Fruit fly (Drosophila melanogaster) whole organism, embryonic: ENCODE results near the gene CG14406.

Experiments
- Antp ChIP-seq: fragments of 200-800 bp; sonication (Bioruptor generic); optimal IDR thresholded peaks from 3 replicates; lab custom pipeline; 2016; ENCODE audit warnings: missing biosample characterization, missing genetic modification characterization
- B-H2 ChIP-seq: fragments of 200-800 bp; sonication (Bioruptor generic); optimal IDR thresholded peaks from 2 replicates; lab custom pipeline; 2018; ENCODE audit warnings: missing biosample characterization, mild to moderate bottlenecking, missing genetic modification characterization
- CG10321 ChIP-seq: fragments of 200-800 bp; sonication (Bioruptor generic); IDR thresholded peaks from 2 replicates; pipeline ENCODE4 v1.3.6; 2022; ENCODE audit warnings: missing biosample characterization, missing genetic modification characterization
- CG11085 ChIP-seq: fragments of 200-800 bp; sonication (Bioruptor generic); IDR thresholded peaks from 2 replicates; pipeline ENCODE4 v1.3.6; 2022; ENCODE audit warnings: missing biosample characterization, missing genetic modification characterization
- CG11456 ChIP-seq: fragments of 200-800 bp; sonication (Bioruptor generic); IDR thresholded peaks from 3 replicates; pipeline ENCODE4 v1.3.6; 2022; ENCODE audit warnings: missing biosample characterization, missing genetic modification characterization
- CG11504 ChIP-seq: fragments of 200-800 bp; sonication (Bioruptor generic); optimal IDR thresholded peaks from 3 replicates; lab custom pipeline; 2019; ENCODE audit warnings: missing biosample characterization, mild to moderate bottlenecking, missing genetic modification characterization, moderate library complexity
- CG11560 ChIP-seq: fragments of 200-800 bp; sonication (Bioruptor generic); IDR thresholded peaks from 3 replicates; pipeline ENCODE4 v1.3.6; 2022; ENCODE audit warnings: missing biosample characterization, missing genetic modification characterization
- CG13624 ChIP-seq: fragments of 200-800 bp; sonication (Bioruptor generic); optimal IDR thresholded peaks from 2 replicates; lab custom pipeline; 2016; ENCODE audit warnings: missing biosample characterization, missing genetic modification characterization
- CG16813 ChIP-seq: fragments of 200-800 bp; sonication (Bioruptor generic); IDR thresholded peaks from 3 replicates; pipeline ENCODE4 v1.3.6; 2022; ENCODE audit warnings: missing biosample characterization, missing genetic modification characterization; ENCODE audit not compliant: partially characterized antibody
- CG18262 ChIP-seq: fragments of 200-800 bp; optimal IDR thresholded peaks from 3 replicates; lab custom pipeline; 2019; ENCODE audit warnings: missing biosample characterization, mild to moderate bottlenecking, missing genetic modification characterization, moderate library complexity
- CG2202 ChIP-seq: fragments of 200-800 bp; sonication (Bioruptor generic); optimal IDR thresholded peaks from 2 replicates; lab custom pipeline; 2018; ENCODE audit warnings: missing biosample characterization, mild to moderate bottlenecking, missing genetic modification characterization
- CG5180 ChIP-seq: fragments of 200-800 bp; sonication (Bioruptor generic); optimal IDR thresholded peaks from 3 replicates; lab custom pipeline; 2017; ENCODE audit warnings: missing biosample characterization, missing genetic modification characterization, mild to moderate bottlenecking, moderate library complexity, missing genetic modification reagents
- CG5953 ChIP-seq: fragments of 200-800 bp; sonication (Bioruptor generic); IDR thresholded peaks from 2 replicates; pipeline ENCODE4 v1.3.6; 2022; ENCODE audit warnings: missing biosample characterization, missing genetic modification characterization
- CG6654 ChIP-seq: fragments of 200-800 bp; sonication (Bioruptor generic); optimal IDR thresholded peaks from 2 replicates; lab custom pipeline; 2017; ENCODE audit warnings: missing biosample characterization, mild to moderate bottlenecking, missing genetic modification characterization
- CG7556 ChIP-seq: fragments of 200-800 bp; sonication (Bioruptor generic); optimal IDR thresholded peaks from 2 replicates; lab custom pipeline; 2017; ENCODE audit warnings: missing biosample characterization, mild to moderate bottlenecking, missing genetic modification characterization
- CG9215 ChIP-seq: fragments of 200-800 bp; sonication (Bioruptor generic); IDR thresholded peaks from 2 replicates; pipeline ENCODE4 v1.3.6; 2022; ENCODE audit warnings: missing biosample characterization, missing genetic modification characterization
- CG9727 ChIP-seq: fragments of 200-800 bp; sonication (Bioruptor generic); optimal IDR thresholded peaks from 3 replicates; lab custom pipeline; 2017; ENCODE audit warnings: missing biosample characterization, mild to moderate bottlenecking, missing genetic modification characterization
- CG9797 ChIP-seq: fragments of 200-800 bp; sonication (Bioruptor generic); optimal IDR thresholded peaks from 3 replicates; lab custom pipeline; 2018; ENCODE audit warnings: missing biosample characterization, mild to moderate bottlenecking, missing genetic modification characterization
- Dll ChIP-seq: fragments of 200-800 bp; sonication (Bioruptor generic); IDR thresholded peaks from 4 replicates; pipeline ENCODE4 v1.3.6; 2022; ENCODE audit warnings: missing biosample characterization, missing genetic modification characterization; ENCODE audit not compliant: partially characterized antibody
- E2f2 ChIP-seq: fragments of 200-800 bp; sonication (Bioruptor generic); IDR thresholded peaks from 2 replicates; pipeline ENCODE4 v1.3.6; 2022; ENCODE audit warnings: missing biosample characterization, missing genetic modification characterization
- ERR ChIP-seq: fragments of 200-800 bp; sonication (Bioruptor generic); optimal IDR thresholded peaks from 2 replicates; lab custom pipeline; 2016; ENCODE audit warnings: missing biosample characterization, missing genetic modification characterization
- Ets65A ChIP-seq: fragments of 200-800 bp; sonication (Bioruptor generic); peaks from one replicate; lab custom pipeline; 2016; ENCODE audit warnings: missing biosample characterization, missing genetic modification characterization
- HLHmδ ChIP-seq: fragments of 200-800 bp; sonication (Bioruptor generic); optimal IDR thresholded peaks from 2 replicates; lab custom pipeline; 2018; ENCODE audit warnings: missing biosample characterization, mild to moderate bottlenecking, missing genetic modification characterization, moderate library complexity
- Hr78 ChIP-seq, 2 experiments: fragments of 200-800 bp in 1 of 2; fragments of >200 bp in 1 of 2; sonication (Bioruptor generic) in 1 of 2; optimal IDR thresholded peaks; 2 replicates each; lab custom pipeline; 2017 to 2019; ENCODE audit warnings: missing biosample characterization in 2 of 2, missing genetic modification characterization in 2 of 2, mild to moderate bottlenecking in 1 of 2, moderate library complexity in 1 of 2
- Lpt ChIP-seq: fragments of >200 bp; optimal IDR thresholded peaks from 2 replicates; lab custom pipeline; 2018; ENCODE audit warnings: missing biosample characterization, missing genetic modification characterization
- Med ChIP-seq: fragments of 200-800 bp; sonication (Bioruptor generic); peaks from one replicate; lab custom pipeline; 2016; ENCODE audit warnings: missing biosample characterization, missing genetic modification characterization, mild to moderate bottlenecking, inconsistent platforms, moderate library complexity
- Nf-YA ChIP-seq: fragments of 200-800 bp; sonication (Bioruptor generic); IDR thresholded peaks from 2 replicates; pipeline ENCODE4 v1.3.6; 2022; ENCODE audit warnings: missing biosample characterization, missing genetic modification characterization
- Nf-YB ChIP-seq: fragments of 200-800 bp; sonication (Bioruptor generic); optimal IDR thresholded peaks from 3 replicates; lab custom pipeline; 2019; ENCODE audit warnings: missing biosample characterization, mild to moderate bottlenecking, missing genetic modification characterization, moderate library complexity
- Nf-YC ChIP-seq: fragments of 200-800 bp; optimal IDR thresholded peaks from 3 replicates; lab custom pipeline; 2019; ENCODE audit warnings: missing biosample characterization, mild to moderate bottlenecking, missing genetic modification characterization, moderate library complexity
- Pdp1 ChIP-seq, 2 experiments: fragments of 200-800 bp; sonication (Bioruptor generic); optimal IDR thresholded peaks; 3 replicates each; lab custom pipeline; 2016; ENCODE audit warnings: missing biosample characterization in 2 of 2, missing genetic modification characterization in 2 of 2, mild to moderate bottlenecking in 1 of 2, moderate library complexity in 1 of 2
- Ptx1 ChIP-seq: fragments of 200-800 bp; sonication (Bioruptor generic); IDR thresholded peaks from 2 replicates; pipeline ENCODE4 v1.3.6; 2022; ENCODE audit warnings: missing biosample characterization, missing genetic modification characterization
- Sox102F ChIP-seq: fragments of 200-800 bp; sonication (Bioruptor generic); optimal IDR thresholded peaks from 2 replicates; lab custom pipeline; 2018; ENCODE audit warnings: missing biosample characterization, mild to moderate bottlenecking, missing genetic modification characterization, moderate library complexity
- cad ChIP-seq: fragments of >200 bp; optimal IDR thresholded peaks from 2 replicates; lab custom pipeline; 2017; ENCODE audit warnings: missing biosample characterization, missing genetic modification characterization
- cg ChIP-seq: fragments of 200-800 bp; sonication (Bioruptor generic); optimal IDR thresholded peaks from 3 replicates; lab custom pipeline; 2019; ENCODE audit warnings: missing biosample characterization, mild to moderate bottlenecking, missing genetic modification characterization, moderate library complexity
- chinmo ChIP-seq: fragments of 200-800 bp; sonication (Bioruptor generic); IDR thresholded peaks from 4 replicates; pipeline ENCODE4 v1.3.6; 2022; ENCODE audit warnings: missing biosample characterization, missing genetic modification characterization; ENCODE audit not compliant: partially characterized antibody
- dati ChIP-seq: fragments of 200-800 bp; sonication (Bioruptor generic); IDR thresholded peaks from 2 replicates; pipeline ENCODE4 v1.3.6; 2022; ENCODE audit warnings: missing biosample characterization, missing genetic modification characterization
- dmrt99B ChIP-seq: fragments of 200-800 bp; sonication (Bioruptor generic); optimal IDR thresholded peaks from 2 replicates; lab custom pipeline; 2018; ENCODE audit warnings: missing biosample characterization, mild to moderate bottlenecking, missing genetic modification characterization, moderate library complexity
- h ChIP-seq: fragments of >200 bp; optimal IDR thresholded peaks from 2 replicates; lab custom pipeline; 2017
- her ChIP-seq: fragments of 200-800 bp; sonication (Bioruptor generic); optimal IDR thresholded peaks from 2 replicates; lab custom pipeline; 2016; ENCODE audit warnings: missing biosample characterization, missing genetic modification characterization
- kah ChIP-seq: fragments of 200-800 bp; sonication (Bioruptor generic); optimal IDR thresholded peaks from 2 replicates; lab custom pipeline; 2018; ENCODE audit warnings: missing biosample characterization, mild to moderate bottlenecking, missing genetic modification characterization
- lov ChIP-seq, 2 experiments: fragments of 200-800 bp in 1 of 2; fragments of >200 bp in 1 of 2; sonication (Bioruptor generic) in 1 of 2; IDR thresholded peaks in 1 of 2; optimal IDR thresholded peaks in 1 of 2; 2 replicates in 1 of 2; 3 replicates in 1 of 2; pipeline versions ENCODE4 v1.3.6 to Lab custom; 2017 to 2022; ENCODE audit warnings: missing biosample characterization in 1 of 2, missing genetic modification characterization in 1 of 2
- ro ChIP-seq: fragments of 200-800 bp; sonication (Bioruptor generic); IDR thresholded peaks from 2 replicates; pipeline ENCODE4 v1.3.6; 2022; ENCODE audit warnings: missing biosample characterization, missing genetic modification characterization
- sd ChIP-seq: fragments of 200-800 bp; sonication (Bioruptor generic); optimal IDR thresholded peaks from 3 replicates; lab custom pipeline; 2018; ENCODE audit warnings: missing biosample characterization, mild to moderate bottlenecking, missing genetic modification characterization, moderate library complexity
- sr ChIP-seq: fragments of 200-800 bp; sonication (Bioruptor generic); IDR thresholded peaks from 3 replicates; pipeline ENCODE4 v1.3.6; 2022; ENCODE audit warnings: missing biosample characterization, missing genetic modification characterization
- tap ChIP-seq: fragments of 200-800 bp; optimal IDR thresholded peaks from 3 replicates; lab custom pipeline; 2019; ENCODE audit warnings: missing biosample characterization, mild to moderate bottlenecking, missing genetic modification characterization, moderate library complexity
- tgo ChIP-seq: fragments of 200-800 bp; sonication (Bioruptor generic); IDR thresholded peaks from 3 replicates; pipeline ENCODE4 v1.3.6; 2022; ENCODE audit warnings: missing biosample characterization, missing genetic modification characterization
- tll ChIP-seq, 2 experiments: fragments of 200-800 bp in 1 of 2; fragments of >200 bp in 1 of 2; sonication (Bioruptor generic) in 1 of 2; optimal IDR thresholded peaks; 2 replicates each; lab custom pipeline; 2017 to 2019; ENCODE audit warnings: missing biosample characterization in 2 of 2, missing genetic modification characterization in 2 of 2, mild to moderate bottlenecking in 1 of 2, moderate library complexity in 1 of 2
- zfh1 ChIP-seq: fragments of 200-800 bp; sonication (Bioruptor generic); IDR thresholded peaks from 3 replicates; pipeline ENCODE4 v1.3.6; 2022; ENCODE audit warnings: missing biosample characterization, missing genetic modification characterization

The CG14406 gene

DNA sequence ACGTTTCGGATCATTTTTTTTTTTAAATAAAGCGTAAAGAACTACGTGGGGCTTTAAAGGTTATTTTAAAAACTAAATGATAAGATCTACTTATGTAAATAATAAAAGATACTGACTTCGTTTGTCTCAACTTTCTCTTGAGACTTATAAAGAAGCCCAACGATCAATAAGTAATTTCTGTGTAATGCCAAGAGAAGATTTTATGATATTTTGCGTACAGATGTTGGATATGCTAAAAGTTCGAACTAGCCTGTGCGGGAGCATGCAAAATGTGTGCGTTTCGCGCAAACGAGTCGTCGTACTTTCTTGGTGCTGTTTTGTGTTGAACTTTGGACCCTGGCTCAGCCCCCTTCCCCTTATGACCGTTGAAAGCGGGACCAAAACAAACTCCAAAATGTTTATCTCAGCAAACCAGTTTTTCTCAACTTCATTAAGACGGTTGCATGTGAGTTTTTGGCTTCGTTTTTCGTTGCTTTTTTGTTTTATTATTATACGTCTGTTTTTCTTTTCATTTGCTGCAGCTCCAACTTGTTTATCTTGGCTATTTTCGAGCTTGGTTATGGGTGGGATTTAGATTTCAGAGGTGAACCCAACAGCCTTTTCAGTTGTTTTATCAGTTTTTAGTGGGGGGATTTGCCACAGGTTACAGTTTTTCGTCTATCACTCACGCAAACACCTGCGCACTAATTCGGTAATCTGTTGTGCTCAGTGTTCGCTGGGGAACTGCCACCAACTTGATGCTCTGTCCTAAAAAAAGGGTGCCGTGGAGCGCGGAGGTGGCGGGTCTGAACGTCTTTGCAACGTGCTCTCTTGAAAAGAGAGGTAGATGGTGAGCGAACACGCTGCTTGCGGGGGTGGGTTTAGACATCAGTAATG, 42.4 kb upstream of the CG14406 start, which contains the start of gene pdgy (continued):
- no peak for TF ChIP-seq h
- no peak for TF ChIP-seq tap (tag; lab: Kevin White, UChicago)
- TF ChIP-seq sr (GFP tag; lab: Robert Waterston, UW), result peak; percentile 43; the same call in 1 of the 3 replicates
- TF ChIP-seq CG7556, result peak; percentile 7
- no peak for TF ChIP-seq CG2202 (tag; lab: Kevin White, UChicago)
- TF ChIP-seq dati (GFP tag; lab: Robert Waterston, UW), result no peak
- no peak for TF ChIP-seq cad
- no peak for TF ChIP-seq Sox102F (GFP tag; lab: Kevin White, UChicago)
- no peak for TF ChIP-seq Dll (GFP tag; lab: Robert Waterston, UW)
- TF ChIP-seq CG11456 (GFP tag; lab: Robert Waterston, UW), result no peak
- no peak for TF ChIP-seq CG11085 (GFP tag; lab: Robert Waterston, UW)
- TF ChIP-seq CG13624, result no peak
- no peak for TF ChIP-seq ERR (GFP tag; lab: Kevin White, UChicago)
- TF ChIP-seq CG9797 (GFP tag; lab: Kevin White, UChicago), result no peak
- no peak for TF ChIP-seq Nf-YB (GFP tag; lab: Kevin White, UChicago)
- TF ChIP-seq Pdp1 (GFP tag; optimal IDR thresholded peaks at IDR 0.05; lab: Kevin White, UChicago), result peak in 1 of 2 experiments; percentile 19
- TF ChIP-seq Ets65A (GFP tag; lab: Kevin White, UChicago), result no peak
- TF ChIP-seq CG18262 (tag; lab: Kevin White, UChicago), result peak; percentile 14
- TF ChIP-seq CG5953 (GFP tag; lab: Robert Waterston, UW), result no peak
- TF ChIP-seq sd (tag; lab: Kevin White, UChicago), result no peak
- no peak for TF ChIP-seq lov (optimal IDR thresholded peaks at IDR 0.05; lab: Kevin White, UChicago)
- TF ChIP-seq lov (GFP tag; IDR thresholded peaks at IDR 0.05; lab: Robert Waterston, UW), result no peak
- TF ChIP-seq HLHmδ (GFP tag; lab: Kevin White, UChicago), result peak; percentile 11
- no peak for TF ChIP-seq Lpt (GFP tag; lab: Kevin White, UChicago)
- no peak for TF ChIP-seq CG11560 (tag; lab: Robert Waterston, UW)
- TF ChIP-seq cg (GFP tag; lab: Kevin White, UChicago), result no peak
- no peak for TF ChIP-seq E2f2 (GFP tag; lab: Robert Waterston, UW)
- TF ChIP-seq kah (GFP tag; lab: Kevin White, UChicago), result peak; percentile 25
- no peak for TF ChIP-seq CG10321 (GFP tag; lab: Robert Waterston, UW)
- peak; percentile 88 for TF ChIP-seq Med (GFP tag; lab: Kevin White, UChicago)
- no peak for TF ChIP-seq CG6654 (GFP tag; lab: Kevin White, UChicago)
- no peak for TF ChIP-seq zfh1 (GFP tag; lab: Robert Waterston, UW)
- peak; percentile 12 for TF ChIP-seq her (GFP tag; lab: Kevin White, UChicago)
- no peak for TF ChIP-seq ro (GFP tag; lab: Robert Waterston, UW)
- TF ChIP-seq chinmo (GFP tag; lab: Robert Waterston, UW), result peak; percentile 80; the same call in 1 of the 4 replicates
- 0 out of 2 replicates have a peak, but pooled peaks have one; percentile 14 for TF ChIP-seq Ptx1 (GFP tag; lab: Robert Waterston, UW)
- no peak for TF ChIP-seq Nf-YC (tag; lab: Kevin White, UChicago)
- TF ChIP-seq tll (GFP tag; optimal IDR thresholded peaks at IDR 0.05; lab: Kevin White, UChicago), result no peak
- TF ChIP-seq CG9215 (GFP tag; lab: Robert Waterston, UW), result no peak
- peak in 1 of 2 experiments; percentile 55 for TF ChIP-seq Hr78 (GFP tag; optimal IDR thresholded peaks at IDR 0.05; lab: Kevin White, UChicago)
- TF ChIP-seq tgo (GFP tag; lab: Robert Waterston, UW), result no peak
- TF ChIP-seq CG11504 (tag; lab: Kevin White, UChicago), result peak; percentile 8
- no peak for TF ChIP-seq Antp
- TF ChIP-seq CG5180 (GFP tag; lab: Kevin White, UChicago), result peak; percentile 24
- peak; percentile 10 for TF ChIP-seq CG9727 (GFP tag; lab: Kevin White, UChicago)
- TF ChIP-seq Nf-YA (GFP tag; lab: Robert Waterston, UW), result no peak
- TF ChIP-seq B-H2 (GFP tag; lab: Kevin White, UChicago), result no peak
- TF ChIP-seq CG16813 (GFP tag; lab: Robert Waterston, UW), result 0 out of 3 replicates have a peak, but pooled peaks have one; percentile 30
- TF ChIP-seq dmrt99B (tag; lab: Kevin White, UChicago), result no peak
